Worm (Caenorhabditis elegans) whole organism, early embryonic: ENCODE data around the gene F26F12.3.

ENCODE experiments used
- B0310.2 ChIP-seq: sonication (generic microtip); optimal IDR thresholded peaks from 2 replicates; lab custom pipeline; 2016; ENCODE audit warnings: mild to moderate bottlenecking, missing genetic modification characterization, missing compliant biosample characterization
- F13C5.2 ChIP-seq: sonication (generic microtip); optimal IDR thresholded peaks from 2 replicates; lab custom pipeline; 2017; ENCODE audit warnings: mild to moderate bottlenecking, missing genetic modification characterization, inconsistent platforms, missing compliant biosample characterization
- aly-1 ChIP-seq: sonication (generic microtip); optimal IDR thresholded peaks from 2 replicates; lab custom pipeline; 2016; ENCODE audit warnings: missing genetic modification characterization, missing compliant biosample characterization
- ama-1 ChIP-seq: fragments of 150-350 bp; optimal IDR thresholded peaks from 2 replicates; lab custom pipeline; 2014
- ceh-13 ChIP-seq: fragments of 200-800 bp; sonication (Bioruptor generic); optimal IDR thresholded peaks from 2 replicates; lab custom pipeline; 2018; ENCODE audit warnings: mild to moderate bottlenecking, missing genetic modification characterization, missing compliant biosample characterization
- ceh-36 ChIP-seq: sonication (generic microtip); optimal IDR thresholded peaks from 2 replicates; lab custom pipeline; 2016; ENCODE audit warnings: missing genetic modification characterization, inconsistent platforms, missing compliant biosample characterization
- ets-7 ChIP-seq: sonication (generic microtip); optimal IDR thresholded peaks from 2 replicates; lab custom pipeline; 2016; ENCODE audit warnings: missing genotype, missing genetic modification characterization, missing compliant biosample characterization
- flt-1 ChIP-seq: fragments of 200-800 bp; sonication (Bioruptor generic); IDR thresholded peaks from 2 replicates; pipeline ENCODE4 v1.3.6; 2022; ENCODE audit warnings: missing genetic modification characterization, missing compliant biosample characterization
- hmbx-1 ChIP-seq: sonication (generic microtip); optimal IDR thresholded peaks from 2 replicates; lab custom pipeline; 2016; ENCODE audit warnings: mild to moderate bottlenecking, missing genetic modification characterization, missing compliant biosample characterization
- hmg-4 ChIP-seq: fragments of 200-800 bp; sonication (Bioruptor generic); optimal IDR thresholded peaks from 2 replicates; lab custom pipeline; 2018; ENCODE audit warnings: mild to moderate bottlenecking, missing genetic modification characterization, missing compliant biosample characterization
- hnd-1 ChIP-seq: sonication (generic microtip); optimal IDR thresholded peaks from 2 replicates; lab custom pipeline; 2016; ENCODE audit warnings: missing genetic modification characterization, missing compliant biosample characterization
- pes-1 ChIP-seq: fragments of 200-800 bp; sonication (Bioruptor generic); IDR thresholded peaks from 2 replicates; pipeline ENCODE4 v1.3.6; 2022; ENCODE audit warnings: missing genetic modification reagents, missing genetic modification characterization, missing compliant biosample characterization
- scrt-1 ChIP-seq: fragments of 200-800 bp; sonication (Bioruptor generic); IDR thresholded peaks from 2 replicates; pipeline ENCODE4 v1.3.6; 2022; ENCODE audit warnings: missing genetic modification characterization, missing compliant biosample characterization
- sea-1 ChIP-seq: fragments of 200-800 bp; sonication (Bioruptor generic); conservative IDR thresholded peaks from 2 replicates; pipeline ENCODE4 v1.3.6; 2022; ENCODE audit warnings: missing genetic modification characterization, missing compliant biosample characterization
- tbx-11 ChIP-seq: fragments of 200-800 bp; sonication (Bioruptor generic); IDR thresholded peaks from 2 replicates; pipeline ENCODE4 v1.3.6; 2022; ENCODE audit warnings: missing genetic modification characterization, missing compliant biosample characterization
- tbx-37 ChIP-seq: fragments of 200-800 bp; sonication (Bioruptor generic); conservative IDR thresholded peaks from 2 replicates; pipeline ENCODE4 v1.3.6; 2022; ENCODE audit warnings: missing genetic modification reagents, missing genetic modification characterization, missing compliant biosample characterization
- tra-4 ChIP-seq: sonication (generic microtip); optimal IDR thresholded peaks from 2 replicates; lab custom pipeline; 2017; ENCODE audit warnings: missing genetic modification characterization, missing compliant biosample characterization

F26F12.3 gene

ce11 chrV:5845669-5846189 lies at the start of gene F26F12.3:
TSS of gene F26F12.3 (minus strand) at chrV:5845719.
- no peak for TF ChIP-seq B0310.2 (tag; lab: Kevin White, UChicago)
- TF ChIP-seq hmg-4: peak; percentile 21

ce11 chrV:5895021-5895420 lies 49.5 kb upstream of the F26F12.3 start, which contains the start of gene grd-9:
TSS of gene grd-9 (plus strand) at chrV:5895321.
- TF ChIP-seq tbx-11 (no peak), B0310.2 (tag; lab: Kevin White, UChicago) (no peak), ceh-13 (no peak), flt-1 (GFP tag; lab: Robert Waterston, UW) (no peak), scrt-1 (GFP tag; lab: Robert Waterston, UW) (no peak), aly-1 (no peak), tbx-37 (no peak), hmg-4 (no peak), ets-7 (tag; lab: Kevin White, UChicago) (no peak), ama-1 (lab: Kevin White, UChicago) (no peak), hmbx-1 (no peak), F13C5.2 (no peak), hnd-1 (tag; lab: Kevin White, UChicago) (no peak), ceh-36 (tag; lab: Kevin White, UChicago) (no peak), tra-4 (no peak), sea-1 (GFP tag; lab: Robert Waterston, UW) (no peak), pes-1 (GFP tag; lab: Robert Waterston, UW) (no peak)

ce11 chrV:5893015-5893414 lies 47.5 kb upstream of the F26F12.3 start, which contains the start of gene C04E6.7:
TSS of gene C04E6.7 (plus strand) at chrV:5893315.
- TF ChIP-seq tbx-11 (no peak), ceh-36 (tag; lab: Kevin White, UChicago) (no peak), F13C5.2 (no peak), hmg-4 (no peak), hmbx-1 (no peak), hnd-1 (tag; lab: Kevin White, UChicago) (no peak), flt-1 (GFP tag; lab: Robert Waterston, UW) (no peak), sea-1 (GFP tag; lab: Robert Waterston, UW) (no peak), B0310.2 (tag; lab: Kevin White, UChicago) (no peak), aly-1 (no peak)

- TF ChIP-seq tbx-11 (no peak), ceh-13 (no peak), scrt-1 (GFP tag; lab: Robert Waterston, UW) (no peak), aly-1 (no peak), ama-1 (lab: Kevin White, UChicago) (no peak), F13C5.2 (no peak), sea-1 (GFP tag; lab: Robert Waterston, UW) (no peak), tra-4 (no peak)
Measured at ce11 chrV:5891204-5891603, 45.7 kb upstream of the F26F12.3 start.

- no peak for TF ChIP-seq flt-1 (GFP tag; lab: Robert Waterston, UW)
- no peak for TF ChIP-seq B0310.2 (tag; lab: Kevin White, UChicago)
- TF ChIP-seq scrt-1 (GFP tag; lab: Robert Waterston, UW): no peak
- no peak for TF ChIP-seq ama-1 (lab: Kevin White, UChicago)
Measured at ce11 chrV:5888820-5889219, 43.3 kb upstream of the F26F12.3 start.

ce11 chrV:5883735-5884134 lies 38.2 kb upstream of the F26F12.3 start, which contains the start of gene C04E6.8:
TSS of gene C04E6.8 (minus strand) at chrV:5883835.
- TF ChIP-seq ceh-36 (tag; lab: Kevin White, UChicago): no peak
- TF ChIP-seq tbx-37: no peak
- no peak for TF ChIP-seq B0310.2 (tag; lab: Kevin White, UChicago)
- TF ChIP-seq aly-1: no peak
- no peak for TF ChIP-seq ceh-13
- no peak for TF ChIP-seq hmbx-1
- no peak for TF ChIP-seq hmg-4
- TF ChIP-seq sea-1 (GFP tag; lab: Robert Waterston, UW): no peak
- no peak for TF ChIP-seq F13C5.2
- TF ChIP-seq pes-1 (GFP tag; lab: Robert Waterston, UW): no peak
- no peak for TF ChIP-seq hnd-1 (tag; lab: Kevin White, UChicago)
- TF ChIP-seq tbx-11: no peak
- TF ChIP-seq flt-1 (GFP tag; lab: Robert Waterston, UW): no peak
- TF ChIP-seq tra-4: no peak
- TF ChIP-seq ama-1 (lab: Kevin White, UChicago): no peak
- no peak for TF ChIP-seq scrt-1 (GFP tag; lab: Robert Waterston, UW)

ce11 chrV:5882429-5882828 lies 36.9 kb upstream of the F26F12.3 start:
- TF ChIP-seq tbx-37: no peak
- TF ChIP-seq tra-4: no peak
- no peak for TF ChIP-seq sea-1 (GFP tag; lab: Robert Waterston, UW)
- TF ChIP-seq ceh-13: no peak
- no peak for TF ChIP-seq pes-1 (GFP tag; lab: Robert Waterston, UW)
- TF ChIP-seq ama-1 (lab: Kevin White, UChicago): no peak
- no peak for TF ChIP-seq tbx-11
- no peak for TF ChIP-seq scrt-1 (GFP tag; lab: Robert Waterston, UW)
- no peak for TF ChIP-seq flt-1 (GFP tag; lab: Robert Waterston, UW)
- TF ChIP-seq hnd-1 (tag; lab: Kevin White, UChicago): no peak

ce11 chrV:5880064-5880463 lies 34.5 kb upstream of the F26F12.3 start, which contains the start of gene C02G6.3:
TSS of gene C02G6.3 (plus strand) at chrV:5880364.
- no peak for TF ChIP-seq ama-1 (lab: Kevin White, UChicago)
- TF ChIP-seq hmbx-1: no peak
- no peak for TF ChIP-seq scrt-1 (GFP tag; lab: Robert Waterston, UW)
- no peak for TF ChIP-seq tbx-11
- no peak for TF ChIP-seq aly-1
- TF ChIP-seq pes-1 (GFP tag; lab: Robert Waterston, UW): no peak

- TF ChIP-seq flt-1 (GFP tag; lab: Robert Waterston, UW): no peak
Measured at ce11 chrV:5876966-5877365, 31.4 kb upstream of the F26F12.3 start.
